Worm (Caenorhabditis elegans) whole organism, L1 larva: ENCODE data around the gene air-1.
A peak's percentile ranks its signal among the peaks of the same experiment; 100 is the strongest.

Experiments used
- ama-1 ChIP-seq: fragments of 150-350 bp; optimal IDR thresholded peaks from 2 replicates; lab custom pipeline; 2014
- blmp-1 ChIP-seq: fragments of 150-350 bp; optimal IDR thresholded peaks from 2 replicates; lab custom pipeline; 2014; ENCODE audit warnings: missing biosample characterization, missing genetic modification characterization
- ceh-63 ChIP-seq: fragments of 200-800 bp; sonication (Bioruptor generic); optimal IDR thresholded peaks from 2 replicates; lab custom pipeline; 2018; ENCODE audit warnings: mild to moderate bottlenecking, missing genetic modification characterization, missing compliant biosample characterization
- ceh-8 ChIP-seq: fragments of 200-800 bp; sonication (Bioruptor generic); optimal IDR thresholded peaks from 2 replicates; lab custom pipeline; 2018; ENCODE audit warnings: mild to moderate bottlenecking, missing genetic modification characterization, moderate library complexity, missing compliant biosample characterization
- ceh-82 ChIP-seq, 3 experiments: fragments of 150-350 bp in 1 of 3; sonication (generic microtip) in 2 of 3; optimal IDR thresholded peaks; 2 replicates each; lab custom pipeline; 2014 to 2017; ENCODE audit warnings: missing biosample characterization in 3 of 3, missing genetic modification characterization in 3 of 3
- ceh-88 ChIP-seq: fragments of 200-800 bp; sonication (Bioruptor generic); IDR thresholded peaks from 2 replicates; pipeline ENCODE4 v1.3.6; 2022; ENCODE audit warnings: missing genetic modification characterization, missing compliant biosample characterization
- ceh-90 ChIP-seq: sonication (generic microtip); optimal IDR thresholded peaks from 2 replicates; lab custom pipeline; 2016; ENCODE audit warnings: missing genetic modification characterization, missing compliant biosample characterization
- ces-1 ChIP-seq: fragments of 150-350 bp; optimal IDR thresholded peaks from 2 replicates; lab custom pipeline; 2014; ENCODE audit warnings: missing biosample characterization, missing genetic modification reagents, missing genetic modification characterization
- dsc-1 ChIP-seq: sonication (generic microtip); optimal IDR thresholded peaks from 2 replicates; lab custom pipeline; 2016; ENCODE audit warnings: mild to moderate bottlenecking, missing genetic modification characterization, missing compliant biosample characterization
- egl-27 ChIP-seq, 2 experiments: fragments of 150-350 bp in 1 of 2; sonication (generic microtip); optimal IDR thresholded peaks; 3 replicates each; lab custom pipeline; 2017 to 2018; ENCODE audit warnings: missing biosample characterization in 2 of 2, missing genetic modification characterization in 2 of 2, missing genetic modification reagents in 2 of 2
- fkh-4 ChIP-seq: sonication (generic microtip); optimal IDR thresholded peaks from 2 replicates; lab custom pipeline; 2016; ENCODE audit warnings: missing compliant biosample characterization, missing genetic modification characterization, borderline replicate concordance
- fkh-8 ChIP-seq: sonication (generic microtip); optimal IDR thresholded peaks from 2 replicates; lab custom pipeline; 2016; ENCODE audit warnings: mild to moderate bottlenecking, missing genetic modification characterization, missing compliant biosample characterization
- fos-1 ChIP-seq: fragments of 150-350 bp; optimal IDR thresholded peaks from 2 replicates; lab custom pipeline; 2014; ENCODE audit warnings: missing biosample characterization, missing genetic modification characterization
- hlh-4 ChIP-seq: sonication (generic microtip); optimal IDR thresholded peaks from 2 replicates; lab custom pipeline; 2016; ENCODE audit warnings: mild to moderate bottlenecking, missing genetic modification characterization, missing compliant biosample characterization
- hpl-2 ChIP-seq: fragments of 150-350 bp; optimal IDR thresholded peaks from 2 replicates; lab custom pipeline; 2014; ENCODE audit warnings: missing biosample characterization, missing genetic modification reagents, missing genetic modification characterization
- irx-1 ChIP-seq: sonication (generic microtip); optimal IDR thresholded peaks from 2 replicates; lab custom pipeline; 2016; ENCODE audit warnings: missing genetic modification characterization, missing compliant biosample characterization
- isw-1 ChIP-seq: fragments of 200-800 bp; sonication (Bioruptor generic); IDR thresholded peaks from 2 replicates; pipeline ENCODE4 v1.3.6; 2022; ENCODE audit warnings: missing genetic modification characterization, missing compliant biosample characterization
- lin-13 ChIP-seq: fragments of 150-350 bp; optimal IDR thresholded peaks from 2 replicates; lab custom pipeline; 2014; ENCODE audit warnings: missing biosample characterization, missing genetic modification reagents, missing genetic modification characterization
- lin-14 ChIP-seq: fragments of 200-800 bp; sonication (Bioruptor generic); optimal IDR thresholded peaks from 2 replicates; lab custom pipeline; 2018; ENCODE audit warnings: mild to moderate bottlenecking, missing genetic modification characterization, moderate library complexity, missing compliant biosample characterization
- mab-9 ChIP-seq: fragments of 200-800 bp; sonication (Bioruptor generic); IDR thresholded peaks from 2 replicates; pipeline ENCODE4 v1.3.6; 2022; ENCODE audit warnings: missing genetic modification reagents, missing genetic modification characterization, missing compliant biosample characterization
- mep-1 ChIP-seq: fragments of 150-350 bp; optimal IDR thresholded peaks from 2 replicates; lab custom pipeline; 2014; ENCODE audit warnings: missing biosample characterization, missing genetic modification characterization
- nhr-12 ChIP-seq: sonication (generic microtip); optimal IDR thresholded peaks from 2 replicates; lab custom pipeline; 2017; ENCODE audit warnings: missing biosample characterization, missing genetic modification characterization
- nhr-19 ChIP-seq: fragments of 200-800 bp; sonication (Bioruptor generic); conservative IDR thresholded peaks from 2 replicates; pipeline ENCODE4 v1.3.6; 2022; ENCODE audit warnings: missing genetic modification characterization, missing compliant biosample characterization
- nhr-20 ChIP-seq: sonication (generic microtip); optimal IDR thresholded peaks from 2 replicates; lab custom pipeline; 2016; ENCODE audit warnings: mild to moderate bottlenecking, missing genetic modification characterization, missing compliant biosample characterization
- nhr-237 ChIP-seq: fragments of 150-350 bp; optimal IDR thresholded peaks from 2 replicates; lab custom pipeline; 2014; ENCODE audit warnings: missing biosample characterization, missing genetic modification characterization
- nhr-47 ChIP-seq: sonication (generic microtip); optimal IDR thresholded peaks from 2 replicates; lab custom pipeline; 2016; ENCODE audit warnings: mild to moderate bottlenecking, missing genetic modification characterization, moderate library complexity, missing compliant biosample characterization
- nhr-71 ChIP-seq: sonication (generic microtip); optimal IDR thresholded peaks from 2 replicates; lab custom pipeline; 2016; ENCODE audit warnings: mild to moderate bottlenecking, missing genetic modification characterization, moderate library complexity, missing compliant biosample characterization
- nhr-85 ChIP-seq: sonication (generic microtip); peaks from one replicate; lab custom pipeline; 2016; ENCODE audit warnings: missing genetic modification characterization, inconsistent platforms, missing compliant biosample characterization
- nhr-90 ChIP-seq: sonication (generic microtip); optimal IDR thresholded peaks from 2 replicates; lab custom pipeline; 2016; ENCODE audit warnings: mild to moderate bottlenecking, missing genetic modification characterization, missing compliant biosample characterization; ENCODE audit not compliant: poor library complexity
- pag-3 ChIP-seq: sonication (generic microtip); optimal IDR thresholded peaks from 2 replicates; lab custom pipeline; 2017; ENCODE audit warnings: missing genetic modification characterization, mild to moderate bottlenecking, missing compliant biosample characterization, antibody characterized with exemption, borderline replicate concordance; ENCODE audit not compliant: insufficient read depth
- pqm-1 ChIP-seq: sonication (generic microtip); optimal IDR thresholded peaks from 3 replicates; lab custom pipeline; 2017; ENCODE audit warnings: missing biosample characterization, missing genetic modification characterization
- rnt-1 ChIP-seq: sonication (generic microtip); optimal IDR thresholded peaks from 2 replicates; lab custom pipeline; 2016; ENCODE audit warnings: mild to moderate bottlenecking, missing genetic modification characterization, moderate library complexity, missing compliant biosample characterization
- snu-23 ChIP-seq: sonication (generic microtip); optimal IDR thresholded peaks from 2 replicates; lab custom pipeline; 2016; ENCODE audit warnings: missing genetic modification characterization, missing compliant biosample characterization
- sptf-1 ChIP-seq: fragments of 150-350 bp; optimal IDR thresholded peaks from 2 replicates; lab custom pipeline; 2014; ENCODE audit warnings: missing biosample characterization, missing genetic modification characterization
- swsn-7 ChIP-seq: sonication (generic microtip); optimal IDR thresholded peaks from 2 replicates; lab custom pipeline; 2016; ENCODE audit warnings: missing genetic modification characterization, missing compliant biosample characterization
- tlp-1 ChIP-seq: fragments of 150-350 bp; optimal IDR thresholded peaks from 2 replicates; lab custom pipeline; 2014; ENCODE audit warnings: missing biosample characterization, missing genetic modification characterization
- unc-130 ChIP-seq: fragments of 150-350 bp; optimal IDR thresholded peaks from 2 replicates; lab custom pipeline; 2017; ENCODE audit warnings: missing biosample characterization, missing genetic modification characterization, inconsistent platforms
- unc-30 ChIP-seq: sonication (generic microtip); optimal IDR thresholded peaks from 2 replicates; lab custom pipeline; 2017; ENCODE audit warnings: missing biosample characterization, missing genetic modification characterization
- unc-62 ChIP-seq: fragments of 150-350 bp; optimal IDR thresholded peaks from 2 replicates; lab custom pipeline; 2014; ENCODE audit warnings: missing biosample characterization, missing genetic modification reagents, missing genetic modification characterization
- unc-86 ChIP-seq: sonication (generic microtip); optimal IDR thresholded peaks from 2 replicates; lab custom pipeline; 2016; ENCODE audit warnings: missing genetic modification characterization, missing compliant biosample characterization
- unc-98 ChIP-seq: fragments of 200-800 bp; sonication (Bioruptor generic); IDR thresholded peaks from 2 replicates; pipeline ENCODE4 v1.3.6; 2022; ENCODE audit warnings: missing genetic modification characterization, missing compliant biosample characterization
- zag-1 ChIP-seq: fragments of 150-350 bp; optimal IDR thresholded peaks from 2 replicates; lab custom pipeline; 2014; ENCODE audit warnings: missing biosample characterization, missing genetic modification characterization

Gene air-1

DNA sequence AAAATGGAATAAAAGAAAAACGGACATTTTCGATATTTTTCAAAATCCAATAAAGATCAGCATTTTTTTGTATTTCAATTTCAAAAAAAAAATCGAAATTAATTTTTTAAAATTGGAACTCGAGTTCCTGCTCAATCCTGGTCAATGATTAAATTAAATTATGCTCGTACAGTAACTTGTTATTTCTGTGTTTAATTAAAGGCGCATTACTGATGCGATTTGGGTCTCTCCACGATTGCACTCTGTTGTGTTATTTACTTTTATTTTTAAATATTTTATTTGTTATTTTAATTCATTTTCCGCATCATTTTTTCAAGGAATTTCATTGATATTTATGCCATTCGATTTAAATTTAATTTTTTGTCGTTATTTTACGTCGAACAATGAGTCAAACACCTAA is 43.0 kb upstream of the air-1 start:
- TF ChIP-seq snu-23 (GFP tag; lab: Kevin White, UChicago) (no peak), ces-1 (GFP tag; lab: Kevin White, UChicago) (no peak), irx-1 (tag; lab: Kevin White, UChicago) (no peak), nhr-47 (tag; lab: Kevin White, UChicago) (no peak), fos-1 (no peak), hpl-2 (GFP tag; lab: Kevin White, UChicago) (no peak), unc-130 (tag; lab: Kevin White, UChicago) (no peak), nhr-237 (tag; lab: Kevin White, UChicago) (no peak), nhr-20 (tag; lab: Kevin White, UChicago) (no peak), hlh-4 (tag; lab: Kevin White, UChicago) (no peak), fkh-4 (tag; lab: Kevin White, UChicago) (no peak)
- TF ChIP-seq, all 84 proteins: peak for 0

DNA sequence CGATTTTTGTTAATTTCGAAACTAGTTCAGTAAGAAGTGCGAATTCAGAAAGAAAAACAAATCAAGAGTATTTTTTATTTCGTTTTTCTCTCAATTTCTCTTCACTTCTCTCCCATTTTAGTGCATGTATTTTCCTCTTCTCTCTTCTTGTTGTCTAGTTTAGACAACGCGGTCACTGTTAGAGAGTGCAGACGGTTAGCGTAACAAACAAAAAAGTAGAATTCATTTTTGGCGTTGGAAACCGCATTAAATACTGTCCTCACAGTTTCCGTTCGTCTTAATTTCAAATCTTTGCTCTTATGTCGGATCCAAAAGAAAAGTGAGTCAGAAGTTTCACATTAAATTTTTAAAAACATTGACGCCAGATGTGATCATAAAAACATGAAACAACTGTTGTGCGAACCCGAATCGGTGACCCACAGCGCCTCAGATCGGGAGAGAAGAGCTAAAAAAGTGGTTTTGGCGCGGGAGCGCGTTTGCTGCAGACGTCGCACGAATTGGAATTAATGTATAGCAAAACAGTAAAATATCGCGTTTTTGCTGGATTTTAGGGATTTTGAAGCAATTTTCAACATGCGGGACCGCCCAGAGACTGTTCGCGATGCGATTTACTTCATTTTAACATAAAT is 42.3 kb upstream of the air-1 start, which contains the start of gene srp-7:
Gene srp-7, plus strand, starts transcription at position 213 of the 629 bp plus-strand sequence.
- TF ChIP-seq ceh-88 (GFP tag; lab: Robert Waterston, UW) (0 out of 2 replicates have a peak, but pooled peaks have one; percentile 19), fkh-8 (tag; lab: Kevin White, UChicago) (no peak), nhr-90 (tag; lab: Kevin White, UChicago) (no peak), lin-13 (GFP tag; lab: Kevin White, UChicago) (no peak), tlp-1 (tag; lab: Kevin White, UChicago) (no peak), mep-1 (tag; lab: Kevin White, UChicago) (peak; percentile 34), nhr-12 (tag; lab: Kevin White, UChicago) (no peak), nhr-20 (tag; lab: Kevin White, UChicago) (peak; percentile 35), pqm-1 (tag; lab: Kevin White, UChicago) (no peak), ceh-8 (GFP tag; lab: Kevin White, UChicago) (no peak), unc-86 (tag; lab: Kevin White, UChicago) (no peak), lin-14 (GFP tag; lab: Kevin White, UChicago) (peak; percentile 68), ceh-63 (GFP tag; lab: Kevin White, UChicago) (no peak), rnt-1 (peak; percentile 58), dsc-1 (no peak), ama-1 (lab: Kevin White, UChicago) (no peak), nhr-19 (peak; percentile 74), unc-98 (GFP tag; lab: Robert Waterston, UW) (peak; percentile 42; the same call in 1 of the 2 replicates), isw-1 (GFP tag; lab: Robert Waterston, UW) (peak; percentile 12; the same call in 1 of the 2 replicates), pag-3 (tag; lab: Kevin White, UChicago) (no peak), egl-27 (tag; optimal IDR thresholded peaks at IDR 0.05; lab: Kevin White, UChicago) (no peak), nhr-237 (tag; lab: Kevin White, UChicago) (no peak), sptf-1 (tag; lab: Kevin White, UChicago) (no peak), zag-1 (tag; lab: Kevin White, UChicago) (no peak), unc-130 (tag; lab: Kevin White, UChicago) (no peak), unc-30 (no peak), snu-23 (GFP tag; lab: Kevin White, UChicago) (peak; percentile 9), unc-62 (GFP tag; lab: Kevin White, UChicago) (no peak), nhr-71 (tag; lab: Kevin White, UChicago) (peak; percentile 32), blmp-1 (peak; percentile 56), fos-1 (no peak), ceh-90 (tag; lab: Kevin White, UChicago) (no peak), ceh-82 (tag; optimal IDR thresholded peaks at IDR 0.05; lab: Kevin White, UChicago) (peak in 1 of 3 experiments; percentile 28), swsn-7 (tag; lab: Kevin White, UChicago) (no peak), mab-9 (GFP tag; lab: Robert Waterston, UW) (no peak), nhr-85 (tag; lab: Kevin White, UChicago) (peak; percentile 40)
- TF ChIP-seq, all 84 proteins: peak for 13
